Fruit fly (Drosophila melanogaster): Measurements from ENCODE around the gene Tgi.
A peak's percentile ranks its signal among the peaks of the same experiment; 100 is the strongest.

Tgi gene

dm6 chr3L:13452281-13452680, 34.3 kb upstream of the Tgi start:
- no peak for TF ChIP-seq CG2120 (GFP tag; optimal IDR thresholded peaks at IDR 0.05)
- no peak for TF ChIP-seq CG1024 (GFP tag; IDR thresholded peaks at IDR 0.05)
- TF ChIP-seq cad (GFP tag; optimal IDR thresholded peaks at IDR 0.05) = no peak
- TF ChIP-seq ci (GFP tag; IDR thresholded peaks at IDR 0.05) = no peak
- peak; percentile 49 for TF ChIP-seq Med (GFP tag)
- TF ChIP-seq CG11695 (GFP tag; IDR thresholded peaks at IDR 0.05) = no peak
- no peak for TF ChIP-seq CG2678 (tag; optimal IDR thresholded peaks at IDR 0.05)
- 0 out of 3 replicates have a peak, but pooled peaks have one; percentile 14 for TF ChIP-seq zen2 (GFP tag; IDR thresholded peaks at IDR 0.05; ENCODE audit: partially characterized antibody)
- TF ChIP-seq ase (GFP tag; IDR thresholded peaks at IDR 0.05) = 0 out of 3 replicates have a peak, but pooled peaks have one; percentile 5
- peak; percentile 52; the same call in 1 of the 2 replicates for TF ChIP-seq CG11696 (GFP tag; IDR thresholded peaks at IDR 0.05)
- TF ChIP-seq Aef1 (GFP tag; IDR thresholded peaks at IDR 0.05) = 0 out of 3 replicates have a peak, but pooled peaks have one; percentile 9
- TF ChIP-seq hkb (optimal IDR thresholded peaks at IDR 0.05) = no peak
- no peak for TF ChIP-seq hkb (GFP tag; IDR thresholded peaks at IDR 0.05)
- no peak for TF ChIP-seq ro (GFP tag; IDR thresholded peaks at IDR 0.05)
- peak; percentile 90 for TF ChIP-seq CG15073 (GFP tag; optimal IDR thresholded peaks at IDR 0.05)
- TF ChIP-seq zfh1 (GFP tag; IDR thresholded peaks at IDR 0.05) = 0 out of 3 replicates have a peak, but pooled peaks have one; percentile 7
- TF ChIP-seq gce (GFP tag; IDR thresholded peaks at IDR 0.05) = 0 out of 3 replicates have a peak, but pooled peaks have one; percentile 34
- no peak for TF ChIP-seq CG1603 (tag; optimal IDR thresholded peaks at IDR 0.05)
- no peak for TF ChIP-seq Fer2 (tag; optimal IDR thresholded peaks at IDR 0.05)
- TF ChIP-seq CG31441 (GFP tag; IDR thresholded peaks at IDR 0.05) = no peak
- peak; percentile 68; the same call in 1 of the 2 replicates for TF ChIP-seq crol (GFP tag; IDR thresholded peaks at IDR 0.05)

dm6 chr3L:13454755-13455154, 31.8 kb upstream of the Tgi start:
- TF ChIP-seq B-H2 (GFP tag; optimal IDR thresholded peaks at IDR 0.05) = peak; percentile 3
- no peak for TF ChIP-seq CG8290 (GFP tag; optimal IDR thresholded peaks at IDR 0.05)
- TF ChIP-seq CG8290 (tag; optimal IDR thresholded peaks at IDR 0.05) = peak in 1 of 2 experiments; percentile 6
- TF ChIP-seq lola (GFP tag; optimal IDR thresholded peaks at IDR 0.05) = no peak
- peak; percentile 19 for TF ChIP-seq lab (GFP tag; optimal IDR thresholded peaks at IDR 0.05)
- no peak for TF ChIP-seq MBD-R2 (GFP tag; IDR thresholded peaks at IDR 0.05)
- peak; percentile 81 for TF ChIP-seq exex (tag; optimal IDR thresholded peaks at IDR 0.05)
- TF ChIP-seq bigmax (GFP tag; optimal IDR thresholded peaks at IDR 0.05) = no peak

dm6 chr3L:13457133-13457532, 29.5 kb upstream of the Tgi start, which contains the start of gene CG10116:
CG10116 (minus strand) TSS chr3L:13457238.
- TF ChIP-seq sens-2 (GFP tag; IDR thresholded peaks at IDR 0.05) = peak; percentile 43; the same call in 1 of the 2 replicates
- TF ChIP-seq exex (tag; optimal IDR thresholded peaks at IDR 0.05) = peak; percentile 78
- no peak for TF ChIP-seq HLHmδ (GFP tag; optimal IDR thresholded peaks at IDR 0.05)
- TF ChIP-seq chinmo (GFP tag; IDR thresholded peaks at IDR 0.05; ENCODE audit: partially characterized antibody) = 0 out of 4 replicates have a peak, but pooled peaks have one; percentile 38
- no peak for TF ChIP-seq Awh (GFP tag; IDR thresholded peaks at IDR 0.05)
- peak; percentile 70 for TF ChIP-seq grn (GFP tag; optimal IDR thresholded peaks at IDR 0.05)
- TF ChIP-seq CG11504 (tag; optimal IDR thresholded peaks at IDR 0.05) = no peak
- peak; percentile 87 for TF ChIP-seq sd (tag; optimal IDR thresholded peaks at IDR 0.05)

dm6 chr3L:13474607-13475006, 12.0 kb upstream of the Tgi start, which contains the start of gene CG10089:
CG10089 (minus strand) TSS chr3L:13474787.
- TF ChIP-seq Hr39 (optimal IDR thresholded peaks at IDR 0.05) (no peak), Med (GFP tag) (peak; percentile 50), CG43689 (GFP tag; IDR thresholded peaks at IDR 0.05) (no peak), CG16779 (GFP tag; IDR thresholded peaks at IDR 0.05) (peak; percentile 56; the same call in 1 of the 2 replicates), ewg (GFP tag; optimal IDR thresholded peaks at IDR 0.05) (peak; percentile 56), z (GFP tag; IDR thresholded peaks at IDR 0.05) (peak; percentile 93), Trl (optimal IDR thresholded peaks at IDR 0.05) (peak in 1 of 2 experiments; percentile 11), Trl (GFP tag; optimal IDR thresholded peaks at IDR 0.05) (no peak), Deaf1 (tag; optimal IDR thresholded peaks at IDR 0.05) (peak; percentile 59), amos (GFP tag; IDR thresholded peaks at IDR 0.05; ENCODE audit: partially characterized antibody) (peak; percentile 14; the same call in 1 of the 2 replicates), Chrac-16 (GFP tag; optimal IDR thresholded peaks at IDR 0.05) (no peak)
